Fruit fly (Drosophila melanogaster) whole organism, embryonic: ENCODE results near the gene CG10064.
A peak's percentile ranks its signal among the peaks of the same experiment; 100 is the strongest.

Source experiments
- Antp ChIP-seq: fragments of 200-800 bp; sonication (Bioruptor generic); optimal IDR thresholded peaks from 3 replicates; lab custom pipeline; 2016; ENCODE audit warnings: missing biosample characterization, missing genetic modification characterization
- Asciz ChIP-seq: fragments of 200-800 bp; sonication (Bioruptor generic); optimal IDR thresholded peaks from 2 replicates; lab custom pipeline; 2017; ENCODE audit warnings: missing biosample characterization, mild to moderate bottlenecking, missing genetic modification characterization, missing genetic modification reagents
- Awh ChIP-seq: fragments of 200-800 bp; sonication (Bioruptor generic); IDR thresholded peaks from 2 replicates; pipeline ENCODE4, ENCODE4 v1.3.6; 2022; ENCODE audit warnings: missing biosample characterization, missing genetic modification characterization
- CG10543 ChIP-seq: fragments of 200-800 bp; sonication (Bioruptor generic); optimal IDR thresholded peaks from 3 replicates; lab custom pipeline; 2017; ENCODE audit warnings: missing biosample characterization, mild to moderate bottlenecking, missing genetic modification characterization, moderate library complexity
- CG11696 ChIP-seq: fragments of 200-800 bp; sonication (Bioruptor generic); IDR thresholded peaks from 2 replicates; pipeline ENCODE4 v1.3.6; 2022; ENCODE audit warnings: missing biosample characterization, missing genetic modification characterization
- CG1233 ChIP-seq: fragments of 200-800 bp; sonication (Bioruptor generic); optimal IDR thresholded peaks from 4 replicates; lab custom pipeline; 2018; ENCODE audit warnings: missing biosample characterization, mild to moderate bottlenecking, missing genetic modification characterization
- CG14014 ChIP-seq: fragments of 200-800 bp; sonication (Bioruptor generic); IDR thresholded peaks from 2 replicates; pipeline ENCODE4 v1.3.6; 2022; ENCODE audit warnings: missing biosample characterization, missing genetic modification characterization
- CG17359 ChIP-seq: fragments of 200-800 bp; sonication (Bioruptor generic); optimal IDR thresholded peaks from 3 replicates; lab custom pipeline; 2018; ENCODE audit warnings: missing biosample characterization, mild to moderate bottlenecking, missing genetic modification characterization, moderate library complexity
- CG17802 ChIP-seq: fragments of 200-800 bp; sonication (Bioruptor generic); optimal IDR thresholded peaks from 2 replicates; lab custom pipeline; 2018; ENCODE audit warnings: missing biosample characterization, mild to moderate bottlenecking, missing genetic modification characterization, moderate library complexity
- CG32767 ChIP-seq: fragments of 200-800 bp; sonication (Bioruptor generic); IDR thresholded peaks from 2 replicates; pipeline ENCODE4 v1.3.6; 2022; ENCODE audit warnings: missing biosample characterization, missing genetic modification characterization
- CG3281 ChIP-seq: fragments of 200-800 bp; sonication (Bioruptor generic); optimal IDR thresholded peaks from 3 replicates; lab custom pipeline; 2017; ENCODE audit warnings: missing biosample characterization, mild to moderate bottlenecking, missing genetic modification characterization
- CG34376 ChIP-seq: fragments of 200-800 bp; sonication (Bioruptor generic); optimal IDR thresholded peaks from 2 replicates; lab custom pipeline; 2018; ENCODE audit warnings: missing biosample characterization, mild to moderate bottlenecking, missing genetic modification characterization
- CG3726 ChIP-seq: fragments of 200-800 bp; sonication (Bioruptor generic); IDR thresholded peaks from 3 replicates; pipeline ENCODE4, ENCODE4 v1.3.6; 2022; ENCODE audit warnings: missing biosample characterization, missing genetic modification characterization
- CG7357 ChIP-seq: fragments of 200-800 bp; sonication (Bioruptor generic); IDR thresholded peaks from 3 replicates; pipeline ENCODE4 v1.3.6; 2022; ENCODE audit warnings: missing biosample characterization, missing genetic modification characterization
- CG7963 ChIP-seq: fragments of 200-800 bp; sonication (Bioruptor generic); IDR thresholded peaks from 3 replicates; pipeline ENCODE4 v1.3.6; 2022; ENCODE audit warnings: missing biosample characterization, missing genetic modification characterization; ENCODE audit not compliant: partially characterized antibody
- Camta ChIP-seq: fragments of 200-800 bp; sonication (Bioruptor generic); optimal IDR thresholded peaks from 2 replicates; lab custom pipeline; 2016; ENCODE audit warnings: missing biosample characterization, missing genetic modification characterization
- CkIIα-i1 ChIP-seq: fragments of 200-800 bp; sonication (Bioruptor generic); IDR thresholded peaks from 2 replicates; pipeline ENCODE4 v1.3.6; 2022; ENCODE audit warnings: missing biosample characterization, missing genetic modification characterization
- Dll ChIP-seq: fragments of 200-800 bp; sonication (Bioruptor generic); IDR thresholded peaks from 4 replicates; pipeline ENCODE4 v1.3.6; 2022; ENCODE audit warnings: missing biosample characterization, missing genetic modification characterization; ENCODE audit not compliant: partially characterized antibody
- Dref ChIP-seq: fragments of 200-800 bp; sonication (Bioruptor generic); IDR thresholded peaks from 2 replicates; pipeline ENCODE4 v1.3.6; 2022; ENCODE audit warnings: missing biosample characterization, missing genetic modification characterization
- Ets97D ChIP-seq: fragments of 200-800 bp; sonication (Bioruptor generic); optimal IDR thresholded peaks from 3 replicates; lab custom pipeline; 2016; ENCODE audit warnings: missing biosample characterization, missing genetic modification characterization
- H15 ChIP-seq: fragments of 200-800 bp; sonication (Bioruptor generic); IDR thresholded peaks from 3 replicates; pipeline ENCODE4 v1.3.6; 2022; ENCODE audit warnings: missing biosample characterization, missing genetic modification characterization
- Hey ChIP-seq: fragments of 200-800 bp; sonication (Bioruptor generic); optimal IDR thresholded peaks from 3 replicates; lab custom pipeline; 2018; ENCODE audit warnings: missing biosample characterization, mild to moderate bottlenecking, missing genetic modification characterization
- HmgD ChIP-seq: fragments of 200-800 bp; sonication (Bioruptor generic); optimal IDR thresholded peaks from 3 replicates; lab custom pipeline; 2016; ENCODE audit warnings: missing biosample characterization, missing genetic modification characterization
- Ptx1 ChIP-seq: fragments of 200-800 bp; sonication (Bioruptor generic); IDR thresholded peaks from 2 replicates; pipeline ENCODE4 v1.3.6; 2022; ENCODE audit warnings: missing biosample characterization, missing genetic modification characterization
- Vsx1 ChIP-seq: fragments of 200-800 bp; sonication (Bioruptor generic); optimal IDR thresholded peaks from 2 replicates; lab custom pipeline; 2017; ENCODE audit warnings: missing biosample characterization, mild to moderate bottlenecking, missing genetic modification characterization, missing genetic modification reagents
- al ChIP-seq: fragments of 200-800 bp; sonication (Bioruptor generic); IDR thresholded peaks from 2 replicates; pipeline ENCODE4 v1.3.6; 2022; ENCODE audit warnings: missing biosample characterization, missing genetic modification characterization
- ash1 ChIP-seq: fragments of 200-800 bp; sonication (Bioruptor generic); optimal IDR thresholded peaks from 2 replicates; lab custom pipeline; 2018; ENCODE audit warnings: missing biosample characterization, mild to moderate bottlenecking, missing genetic modification characterization
- bab2 ChIP-seq: fragments of 200-800 bp; sonication (Bioruptor generic); optimal IDR thresholded peaks from 2 replicates; lab custom pipeline; 2016; ENCODE audit warnings: missing biosample characterization, missing genetic modification characterization
- cato ChIP-seq: fragments of 200-800 bp; sonication (Bioruptor generic); optimal IDR thresholded peaks from 2 replicates; lab custom pipeline; 2016; ENCODE audit warnings: missing biosample characterization, missing genetic modification characterization, borderline replicate concordance
- dimm ChIP-seq: fragments of 200-800 bp; sonication (Bioruptor generic); IDR thresholded peaks from 2 replicates; pipeline ENCODE4 v1.3.6; 2022; ENCODE audit warnings: missing biosample characterization, missing genetic modification characterization
- dmrt11E ChIP-seq: fragments of 200-800 bp; sonication (Bioruptor generic); optimal IDR thresholded peaks from 3 replicates; lab custom pipeline; 2018; ENCODE audit warnings: missing biosample characterization, mild to moderate bottlenecking, missing genetic modification characterization, moderate library complexity
- esg ChIP-seq: fragments of 200-800 bp; sonication (Bioruptor generic); conservative IDR thresholded peaks from 2 replicates; pipeline ENCODE4 v1.3.6; 2022; ENCODE audit warnings: missing biosample characterization, missing genetic modification characterization
- fu2 ChIP-seq: fragments of 200-800 bp; sonication (Bioruptor generic); optimal IDR thresholded peaks from 2 replicates; lab custom pipeline; 2016; ENCODE audit warnings: missing biosample characterization, missing genetic modification characterization
- gce ChIP-seq: fragments of 200-800 bp; sonication (Bioruptor generic); IDR thresholded peaks from 3 replicates; pipeline ENCODE4 v1.3.6; 2022; ENCODE audit warnings: missing biosample characterization, missing genetic modification characterization
- gem ChIP-seq: fragments of 200-800 bp; sonication (Bioruptor generic); optimal IDR thresholded peaks from 2 replicates; lab custom pipeline; 2019; ENCODE audit warnings: missing biosample characterization, mild to moderate bottlenecking, missing genetic modification characterization, moderate library complexity
- gsb-n ChIP-seq: fragments of 200-800 bp; sonication (Bioruptor generic); optimal IDR thresholded peaks from 3 replicates; lab custom pipeline; 2018; ENCODE audit warnings: missing biosample characterization, mild to moderate bottlenecking, missing genetic modification characterization
- her ChIP-seq: fragments of 200-800 bp; sonication (Bioruptor generic); optimal IDR thresholded peaks from 2 replicates; lab custom pipeline; 2016; ENCODE audit warnings: missing biosample characterization, missing genetic modification characterization
- knrl ChIP-seq: fragments of 200-800 bp; sonication (Bioruptor generic); IDR thresholded peaks from 3 replicates; pipeline ENCODE4 v1.3.6; 2022; ENCODE audit warnings: missing biosample characterization, missing genetic modification characterization; ENCODE audit not compliant: partially characterized antibody
- lola ChIP-seq, 3 experiments: fragments of >200 bp in 2 of 3; fragments of 200-800 bp in 1 of 3; sonication (Bioruptor generic) in 1 of 3; optimal IDR thresholded peaks; 2 replicates each; lab custom pipeline; 2017 to 2019; ENCODE audit warnings: missing biosample characterization in 3 of 3, missing genetic modification characterization in 3 of 3, mild to moderate bottlenecking in 1 of 3, moderate library complexity in 1 of 3
- mam ChIP-seq: fragments of 200-800 bp; sonication (Bioruptor generic); optimal IDR thresholded peaks from 3 replicates; lab custom pipeline; 2016; ENCODE audit warnings: missing biosample characterization, missing genetic modification characterization
- nerfin-2 ChIP-seq: fragments of 200-800 bp; sonication (Bioruptor generic); IDR thresholded peaks from 2 replicates; pipeline ENCODE4 v1.3.6; 2022; ENCODE audit warnings: missing biosample characterization, missing genetic modification characterization; ENCODE audit not compliant: partially characterized antibody
- oc ChIP-seq: fragments of 200-800 bp; sonication (Bioruptor generic); optimal IDR thresholded peaks from 2 replicates; lab custom pipeline; 2018; ENCODE audit warnings: missing biosample characterization, mild to moderate bottlenecking, missing genetic modification characterization, moderate library complexity
- pzg ChIP-seq: fragments of 200-800 bp; sonication (Bioruptor generic); optimal IDR thresholded peaks from 3 replicates; lab custom pipeline; 2018; ENCODE audit warnings: missing biosample characterization, mild to moderate bottlenecking, missing genetic modification characterization, moderate library complexity
- rib ChIP-seq: fragments of 200-800 bp; sonication (Bioruptor generic); IDR thresholded peaks from 2 replicates; pipeline ENCODE4 v1.3.6; 2022; ENCODE audit warnings: missing biosample characterization, missing genetic modification characterization
- run ChIP-seq: fragments of 200-800 bp; sonication (Bioruptor generic); optimal IDR thresholded peaks from 3 replicates; lab custom pipeline; 2018; ENCODE audit warnings: missing biosample characterization, mild to moderate bottlenecking, missing genetic modification characterization
- sc ChIP-seq, 3 experiments: fragments of >200 bp in 2 of 3; fragments of 200-800 bp in 1 of 3; sonication (Bioruptor generic) in 1 of 3; optimal IDR thresholded peaks; 2 replicates in 2 of 3; 3 replicates in 1 of 3; lab custom pipeline; 2017; ENCODE audit warnings: mild to moderate bottlenecking in 1 of 3, missing biosample characterization in 1 of 3, missing genetic modification characterization in 1 of 3, missing genetic modification reagents in 1 of 3
- trh ChIP-seq: fragments of 200-800 bp; sonication (Bioruptor generic); optimal IDR thresholded peaks from 2 replicates; lab custom pipeline; 2016; ENCODE audit warnings: missing biosample characterization, missing genetic modification characterization
- unc-4 ChIP-seq: fragments of 200-800 bp; sonication (Bioruptor generic); IDR thresholded peaks from 2 replicates; pipeline ENCODE4 v1.3.6; 2022; ENCODE audit warnings: missing biosample characterization, missing genetic modification characterization; ENCODE audit not compliant: partially characterized antibody
- usp ChIP-seq: fragments of >200 bp; optimal IDR thresholded peaks from 2 replicates; lab custom pipeline; 2017; ENCODE audit warnings: missing biosample characterization, missing genetic modification characterization
- yki ChIP-seq: fragments of >200 bp; optimal IDR thresholded peaks from 3 replicates; lab custom pipeline; 2018
- zfh1 ChIP-seq: fragments of 200-800 bp; sonication (Bioruptor generic); IDR thresholded peaks from 3 replicates; pipeline ENCODE4 v1.3.6; 2022; ENCODE audit warnings: missing biosample characterization, missing genetic modification characterization

Gene CG10064

DNA sequence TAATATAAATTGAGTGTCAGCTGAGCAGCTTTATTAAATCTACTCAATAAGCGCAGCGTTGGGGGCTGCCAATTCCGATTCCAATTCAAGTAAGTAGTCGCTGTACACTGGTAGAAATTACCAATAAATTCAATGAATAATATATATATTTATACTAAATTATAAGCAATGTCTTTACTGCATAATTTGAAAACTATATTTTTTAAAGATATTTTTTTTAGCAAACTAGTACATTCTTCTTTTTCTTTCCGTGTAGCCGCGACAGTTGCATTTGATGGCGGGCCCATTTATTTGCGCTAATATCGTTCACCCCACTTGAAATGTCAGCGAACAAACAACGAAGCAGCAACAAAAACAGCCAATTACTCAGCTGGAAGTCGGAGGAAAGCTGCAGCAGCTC lies 9.7 kb upstream of the CG10064 start (continued):
- TF ChIP-seq CkIIα-i1 (GFP tag; lab: Robert Waterston, UW) (no peak), Ptx1 (peak; percentile 72), Ets97D (no peak), zfh1 (GFP tag; lab: Robert Waterston, UW) (peak; percentile 77), cato (no peak), gsb-n (tag; lab: Kevin White, UChicago) (peak; percentile 53), Dref (GFP tag; lab: Robert Waterston, UW) (no peak), CG14014 (GFP tag; lab: Robert Waterston, UW) (peak; percentile 66), CG17359 (tag; lab: Kevin White, UChicago) (peak; percentile 75), ash1 (GFP tag; lab: Kevin White, UChicago) (no peak), rib (GFP tag; lab: Robert Waterston, UW) (no peak), run (tag; lab: Kevin White, UChicago) (no peak), sc (optimal IDR thresholded peaks at IDR 0.05; lab: Kevin White, UChicago) (no peak), sc (GFP tag; optimal IDR thresholded peaks at IDR 0.05; lab: Kevin White, UChicago) (peak; percentile 46), CG17802 (tag; lab: Kevin White, UChicago) (no peak), al (no peak), gem (peak; percentile 79), H15 (GFP tag; lab: Robert Waterston, UW) (no peak), Camta (GFP tag; lab: Kevin White, UChicago) (no peak), CG7357 (no peak), esg (GFP tag; lab: Robert Waterston, UW) (peak; percentile 52), CG32767 (GFP tag; lab: Robert Waterston, UW) (peak; percentile 64; the same call in 1 of the 2 replicates), CG7963 (no peak), Awh (GFP tag; lab: Robert Waterston, UW) (no peak; the same call in 1 of the 2 replicates), dmrt11E (tag; lab: Kevin White, UChicago) (peak; percentile 70), CG3726 (GFP tag; lab: Robert Waterston, UW) (no peak), Hey (tag; lab: Kevin White, UChicago) (no peak), fu2 (no peak), CG34376 (GFP tag; lab: Kevin White, UChicago) (no peak), nerfin-2 (GFP tag; lab: Robert Waterston, UW) (no peak), pzg (no peak), Antp (GFP tag; lab: Kevin White, UChicago) (no peak), CG1233 (peak; percentile 19), Dll (no peak), Vsx1 (peak; percentile 35), bab2 (GFP tag; lab: Kevin White, UChicago) (no peak), her (GFP tag; lab: Kevin White, UChicago) (no peak), trh (GFP tag; lab: Kevin White, UChicago) (peak; percentile 43), CG10543 (GFP tag; lab: Kevin White, UChicago) (no peak), HmgD (no peak), CG11696 (GFP tag; lab: Robert Waterston, UW) (0 out of 2 replicates have a peak, but pooled peaks have one; percentile 40), yki (lab: Kevin White, UChicago) (no peak), gce (0 out of 3 replicates have a peak, but pooled peaks have one; percentile 16), oc (peak; percentile 37), mam (GFP tag; lab: Kevin White, UChicago) (no peak), knrl (GFP tag; lab: Robert Waterston, UW) (no peak), CG3281 (GFP tag; lab: Kevin White, UChicago) (peak; percentile 27), Asciz (GFP tag; lab: Kevin White, UChicago) (peak; percentile 61), usp (no peak), unc-4 (GFP tag; lab: Robert Waterston, UW) (no peak), lola (GFP tag; optimal IDR thresholded peaks at IDR 0.05; lab: Kevin White, UChicago) (peak in 1 of 3 experiments; percentile 51), dimm (GFP tag; lab: Robert Waterston, UW) (peak; percentile 36; the same call in 1 of the 2 replicates)
